Fruit fly (Drosophila melanogaster): ENCODE measurements around the gene CG7382.

Gene CG7382

DNA sequence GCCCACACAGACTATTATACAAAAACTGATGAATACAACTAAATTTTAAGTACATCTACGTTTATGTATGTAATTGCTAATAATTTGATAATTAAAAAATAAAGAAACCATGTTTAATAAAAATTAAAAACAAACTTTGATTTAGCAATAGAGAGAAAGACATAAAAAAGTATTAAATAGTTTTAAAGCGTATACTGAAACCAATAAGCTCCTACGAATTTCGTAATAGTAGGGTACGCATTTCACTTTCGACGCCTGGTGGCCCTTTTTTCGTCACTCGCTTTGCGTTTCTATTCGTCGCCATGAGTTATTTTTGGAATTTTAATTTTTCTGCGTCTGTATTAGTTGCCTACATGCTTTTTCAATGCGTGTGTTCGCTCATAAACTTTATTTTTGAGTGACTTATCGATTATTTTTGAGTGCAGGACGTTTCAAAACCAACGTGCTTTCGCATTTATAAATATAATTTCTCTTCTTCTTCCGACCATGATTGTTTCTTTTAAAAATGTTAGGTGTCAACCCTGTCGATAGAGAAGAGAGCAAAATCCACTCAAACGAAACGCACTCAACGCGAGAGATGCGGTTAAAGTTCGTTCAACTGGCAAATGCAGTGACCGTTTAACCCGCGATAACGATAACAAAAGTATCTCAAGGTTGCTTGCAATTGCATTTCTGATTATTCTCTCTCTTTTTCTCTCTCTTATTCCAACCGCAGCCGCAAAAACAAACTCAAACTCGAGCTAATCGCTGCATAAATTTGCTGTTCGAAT is 27.0 kb upstream of the CG7382 start, which contains the start of gene Oscillin (continued):
- TF ChIP-seq nom (GFP tag; optimal IDR thresholded peaks at IDR 0.05), result peak; percentile 47
- TF ChIP-seq zfh2 (GFP tag; optimal IDR thresholded peaks at IDR 0.05), result no peak
- no peak for TF ChIP-seq Jarid2 (GFP tag; optimal IDR thresholded peaks at IDR 0.05)
- TF ChIP-seq Atf-2 (GFP tag; optimal IDR thresholded peaks at IDR 0.05), result peak; percentile 66
- no peak for TF ChIP-seq ash1 (GFP tag; optimal IDR thresholded peaks at IDR 0.05)
- TF ChIP-seq CG15269 (tag; optimal IDR thresholded peaks at IDR 0.05), result peak; percentile 75
- peak; percentile 93 for TF ChIP-seq bbx (GFP tag; IDR thresholded peaks at IDR 0.05; ENCODE audit: partially characterized antibody)
- TF ChIP-seq Ravus (GFP tag; IDR thresholded peaks at IDR 0.05), result no peak; the same call in 1 of the 2 replicates
- peak; percentile 80 for TF ChIP-seq CG12104 (GFP tag; optimal IDR thresholded peaks at IDR 0.05)
- no peak for TF ChIP-seq CG18011 (GFP tag; optimal IDR thresholded peaks at IDR 0.05)
- TF ChIP-seq Med (GFP tag), result peak; percentile 90
- TF ChIP-seq chinmo (GFP tag; IDR thresholded peaks at IDR 0.05; ENCODE audit: partially characterized antibody), result peak; percentile 85; the same call in 3 of the 4 replicates
- no peak for TF ChIP-seq wek (GFP tag; optimal IDR thresholded peaks at IDR 0.05)
- peak; percentile 49 for TF ChIP-seq CG8281 (tag; optimal IDR thresholded peaks at IDR 0.05)
- peak; percentile 45 for TF ChIP-seq CG6654 (GFP tag; optimal IDR thresholded peaks at IDR 0.05)
- peak; percentile 81 for TF ChIP-seq sob (GFP tag; IDR thresholded peaks at IDR 0.05)
- TF ChIP-seq sr (GFP tag; IDR thresholded peaks at IDR 0.05), result no peak
- TF ChIP-seq pfk (GFP tag; optimal IDR thresholded peaks at IDR 0.05), result no peak
- TF ChIP-seq CG8478 (optimal IDR thresholded peaks at IDR 0.05), result no peak
- peak; percentile 64 for TF ChIP-seq wor (GFP tag; IDR thresholded peaks at IDR 0.05)
- TF ChIP-seq nau (GFP tag; optimal IDR thresholded peaks at IDR 0.05), result peak; percentile 66
- peak; percentile 92 for TF ChIP-seq CG17829 (tag; optimal IDR thresholded peaks at IDR 0.05)
- peak; percentile 48 for TF ChIP-seq CG4854 (GFP tag; optimal IDR thresholded peaks at IDR 0.05)
- TF ChIP-seq scrt (GFP tag; optimal IDR thresholded peaks at IDR 0.05), result peak; percentile 52
- TF ChIP-seq Kr (GFP tag; optimal IDR thresholded peaks at IDR 0.05), result no peak
- peak; percentile 85 for TF ChIP-seq CG6254 (GFP tag; optimal IDR thresholded peaks at IDR 0.05)
- peak; percentile 73 for TF ChIP-seq kay (GFP tag; optimal IDR thresholded peaks at IDR 0.05)
- TF ChIP-seq CG42726 (GFP tag; IDR thresholded peaks at IDR 0.05; ENCODE audit: partially characterized antibody), result no peak
- TF ChIP-seq Chrac-16 (GFP tag; optimal IDR thresholded peaks at IDR 0.05), result no peak
- peak; percentile 13 for TF ChIP-seq CG12769 (tag; optimal IDR thresholded peaks at IDR 0.05)
- TF ChIP-seq CG18476 (GFP tag; optimal IDR thresholded peaks at IDR 0.05), result peak; percentile 70
- no peak for TF ChIP-seq CG11560 (tag; IDR thresholded peaks at IDR 0.05)
- TF ChIP-seq CG8089 (GFP tag; optimal IDR thresholded peaks at IDR 0.05), result no peak
- no peak for TF ChIP-seq usp (GFP tag; optimal IDR thresholded peaks at IDR 0.05)
- peak; percentile 63 for TF ChIP-seq CG14667 (GFP tag; IDR thresholded peaks at IDR 0.05)
- TF ChIP-seq CG4707 (GFP tag; optimal IDR thresholded peaks at IDR 0.05), result no peak
- no peak for TF ChIP-seq CG6175 (GFP tag; IDR thresholded peaks at IDR 0.05)
- peak in 1 of 3 experiments; percentile 87 for TF ChIP-seq lola (GFP tag; optimal IDR thresholded peaks at IDR 0.05)
- peak; percentile 82 for TF ChIP-seq Fer3 (tag; optimal IDR thresholded peaks at IDR 0.05)
- TF ChIP-seq CG10431 (GFP tag; optimal IDR thresholded peaks at IDR 0.05), result peak; percentile 77
- peak; percentile 67 for TF ChIP-seq onecut (GFP tag; IDR thresholded peaks at IDR 0.05)
- TF ChIP-seq pum (GFP tag; optimal IDR thresholded peaks at IDR 0.05), result peak; percentile 13
- TF ChIP-seq bab2 (GFP tag; optimal IDR thresholded peaks at IDR 0.05), result peak; percentile 59
- no peak for TF ChIP-seq fd64A (GFP tag; optimal IDR thresholded peaks at IDR 0.05)
- peak; percentile 76 for TF ChIP-seq Nf-YB (GFP tag; optimal IDR thresholded peaks at IDR 0.05)
- peak; percentile 40 for TF ChIP-seq CG9437 (GFP tag; optimal IDR thresholded peaks at IDR 0.05)
- TF ChIP-seq CG17912 (GFP tag; optimal IDR thresholded peaks at IDR 0.05), result no peak
- peak; percentile 90 for TF ChIP-seq CG32532 (GFP tag; IDR thresholded peaks at IDR 0.05)
- TF ChIP-seq CG6791 (GFP tag; IDR thresholded peaks at IDR 0.05; ENCODE audit: partially characterized antibody), result peak; percentile 95

All from whole organism, embryonic.